Fruit fly (Drosophila melanogaster) whole organism, embryonic: ENCODE measurements around the gene CG8476.
A peak's percentile ranks its signal among the peaks of the same experiment; 100 is the strongest.

Experiments
- Adf1 ChIP-seq: fragments of 200-800 bp; sonication (Bioruptor generic); IDR thresholded peaks from 2 replicates; pipeline ENCODE4 v1.3.6; 2022; ENCODE audit warnings: missing biosample characterization, missing genetic modification characterization
- Atf6 ChIP-seq: fragments of 200-800 bp; sonication (Bioruptor generic); IDR thresholded peaks from 2 replicates; pipeline ENCODE4 v1.3.6; 2022; ENCODE audit warnings: missing biosample characterization, missing genetic modification characterization
- Bteb2 ChIP-seq: fragments of 200-800 bp; sonication (Bioruptor generic); optimal IDR thresholded peaks from 2 replicates; lab custom pipeline; 2016; ENCODE audit warnings: missing biosample characterization, missing genetic modification characterization
- CG10462 ChIP-seq: fragments of 200-800 bp; sonication (Bioruptor generic); optimal IDR thresholded peaks from 2 replicates; lab custom pipeline; 2016; ENCODE audit warnings: missing biosample characterization, missing genetic modification characterization
- CG11504 ChIP-seq: fragments of 200-800 bp; sonication (Bioruptor generic); optimal IDR thresholded peaks from 3 replicates; lab custom pipeline; 2019; ENCODE audit warnings: missing biosample characterization, mild to moderate bottlenecking, missing genetic modification characterization, moderate library complexity
- CG12769 ChIP-seq: fragments of 200-800 bp; sonication (Bioruptor generic); optimal IDR thresholded peaks from 2 replicates; lab custom pipeline; 2019; ENCODE audit warnings: missing biosample characterization, mild to moderate bottlenecking, missing genetic modification characterization, moderate library complexity
- CG13424 ChIP-seq: fragments of 200-800 bp; sonication (Bioruptor generic); optimal IDR thresholded peaks from 2 replicates; lab custom pipeline; 2019; ENCODE audit warnings: missing biosample characterization, mild to moderate bottlenecking, missing genetic modification characterization, moderate library complexity
- CG14965 ChIP-seq: fragments of 200-800 bp; sonication (Bioruptor generic); optimal IDR thresholded peaks from 2 replicates; lab custom pipeline; 2016; ENCODE audit warnings: missing biosample characterization, missing genetic modification characterization, borderline replicate concordance
- CG1602 ChIP-seq: fragments of 200-800 bp; sonication (Bioruptor generic); optimal IDR thresholded peaks from 3 replicates; lab custom pipeline; 2016; ENCODE audit warnings: missing biosample characterization, missing genetic modification characterization
- CG2199 ChIP-seq: fragments of 200-800 bp; sonication (Bioruptor generic); IDR thresholded peaks from 3 replicates; pipeline ENCODE4 v1.3.6; 2022; ENCODE audit warnings: missing biosample characterization, missing genetic modification characterization
- CG32532 ChIP-seq: fragments of 200-800 bp; sonication (Bioruptor generic); IDR thresholded peaks from 2 replicates; pipeline ENCODE4 v1.3.6; 2022; ENCODE audit warnings: missing biosample characterization, missing genetic modification characterization
- CG34224 ChIP-seq: fragments of 200-800 bp; sonication (Bioruptor generic); IDR thresholded peaks from 3 replicates; pipeline ENCODE4 v1.3.6; 2022; ENCODE audit warnings: missing biosample characterization, missing genetic modification characterization; ENCODE audit not compliant: partially characterized antibody
- CG34422 ChIP-seq: fragments of 200-800 bp; sonication (Bioruptor generic); IDR thresholded peaks from 3 replicates; pipeline ENCODE4 v1.3.6; 2022; ENCODE audit warnings: missing biosample characterization, missing genetic modification characterization
- CG6175 ChIP-seq: fragments of 200-800 bp; sonication (Bioruptor generic); IDR thresholded peaks from 3 replicates; pipeline ENCODE4 v1.3.6; 2022; ENCODE audit warnings: missing biosample characterization, missing genetic modification characterization
- CG6791 ChIP-seq: fragments of 200-800 bp; sonication (Bioruptor generic); IDR thresholded peaks from 3 replicates; pipeline ENCODE4 v1.3.6; 2022; ENCODE audit warnings: missing biosample characterization, missing genetic modification characterization; ENCODE audit not compliant: partially characterized antibody
- CG7745 ChIP-seq: fragments of 200-800 bp; sonication (Bioruptor generic); optimal IDR thresholded peaks from 2 replicates; lab custom pipeline; 2018; ENCODE audit warnings: missing biosample characterization, mild to moderate bottlenecking, missing genetic modification characterization, moderate library complexity
- CG7963 ChIP-seq: fragments of 200-800 bp; sonication (Bioruptor generic); IDR thresholded peaks from 3 replicates; pipeline ENCODE4 v1.3.6; 2022; ENCODE audit warnings: missing biosample characterization, missing genetic modification characterization; ENCODE audit not compliant: partially characterized antibody
- Deaf1 ChIP-seq: fragments of 200-800 bp; optimal IDR thresholded peaks from 3 replicates; lab custom pipeline; 2019; ENCODE audit warnings: missing biosample characterization, mild to moderate bottlenecking, missing genetic modification characterization, moderate library complexity
- Hr78 ChIP-seq, 2 experiments: fragments of 200-800 bp in 1 of 2; fragments of >200 bp in 1 of 2; sonication (Bioruptor generic) in 1 of 2; optimal IDR thresholded peaks; 2 replicates each; lab custom pipeline; 2017 to 2019; ENCODE audit warnings: missing biosample characterization in 2 of 2, missing genetic modification characterization in 2 of 2, mild to moderate bottlenecking in 1 of 2, moderate library complexity in 1 of 2
- Jarid2 ChIP-seq: fragments of 200-800 bp; sonication (Bioruptor generic); optimal IDR thresholded peaks from 3 replicates; lab custom pipeline; 2017; ENCODE audit warnings: mild to moderate bottlenecking, missing biosample characterization, missing genetic modification reagents, missing genetic modification characterization
- Med ChIP-seq: fragments of 200-800 bp; sonication (Bioruptor generic); peaks from one replicate; lab custom pipeline; 2016; ENCODE audit warnings: missing biosample characterization, missing genetic modification characterization, mild to moderate bottlenecking, inconsistent platforms, moderate library complexity
- Trl ChIP-seq, 3 experiments: fragments of >200 bp in 2 of 3; fragments of 200-800 bp in 1 of 3; sonication (Bioruptor generic) in 1 of 3; optimal IDR thresholded peaks; 2 replicates in 1 of 3; 3 replicates in 2 of 3; lab custom pipeline; 2016 to 2017; ENCODE audit warnings: missing biosample characterization in 1 of 3, missing genetic modification characterization in 1 of 3
- YL-1 ChIP-seq: fragments of 200-800 bp; sonication (Bioruptor generic); optimal IDR thresholded peaks from 3 replicates; lab custom pipeline; 2017; ENCODE audit warnings: missing biosample characterization, mild to moderate bottlenecking, missing genetic modification characterization
- chinmo ChIP-seq: fragments of 200-800 bp; sonication (Bioruptor generic); IDR thresholded peaks from 4 replicates; pipeline ENCODE4 v1.3.6; 2022; ENCODE audit warnings: missing biosample characterization, missing genetic modification characterization; ENCODE audit not compliant: partially characterized antibody
- chn ChIP-seq: fragments of 200-800 bp; sonication (Bioruptor generic); optimal IDR thresholded peaks from 2 replicates; lab custom pipeline; 2016; ENCODE audit warnings: missing biosample characterization, missing genetic modification characterization
- ems ChIP-seq: fragments of 200-800 bp; sonication (Bioruptor generic); optimal IDR thresholded peaks from 3 replicates; lab custom pipeline; 2016; ENCODE audit warnings: missing biosample characterization, missing genetic modification characterization
- esg ChIP-seq: fragments of 200-800 bp; sonication (Bioruptor generic); conservative IDR thresholded peaks from 2 replicates; pipeline ENCODE4 v1.3.6; 2022; ENCODE audit warnings: missing biosample characterization, missing genetic modification characterization
- fd64A ChIP-seq: fragments of 200-800 bp; sonication (Bioruptor generic); optimal IDR thresholded peaks from 3 replicates; lab custom pipeline; 2018; ENCODE audit warnings: missing biosample characterization, mild to moderate bottlenecking, missing genetic modification characterization
- hbn ChIP-seq: fragments of 200-800 bp; sonication (Bioruptor generic); IDR thresholded peaks from 2 replicates; pipeline ENCODE4 v1.3.6; 2022; ENCODE audit warnings: missing biosample characterization, missing genetic modification characterization; ENCODE audit not compliant: partially characterized antibody
- ken ChIP-seq: fragments of 200-800 bp; sonication (Bioruptor generic); IDR thresholded peaks from 3 replicates; pipeline ENCODE4 v1.3.6; 2022; ENCODE audit warnings: missing biosample characterization, missing genetic modification characterization
- nom ChIP-seq: fragments of 200-800 bp; sonication (Bioruptor generic); optimal IDR thresholded peaks from 2 replicates; lab custom pipeline; 2017; ENCODE audit warnings: missing biosample characterization, missing genetic modification characterization, mild to moderate bottlenecking, moderate library complexity, missing genetic modification reagents
- pum ChIP-seq: fragments of 200-800 bp; sonication (Bioruptor generic); optimal IDR thresholded peaks from 2 replicates; lab custom pipeline; 2016; ENCODE audit warnings: missing biosample characterization, missing genetic modification characterization
- rib ChIP-seq: fragments of 200-800 bp; sonication (Bioruptor generic); IDR thresholded peaks from 2 replicates; pipeline ENCODE4 v1.3.6; 2022; ENCODE audit warnings: missing biosample characterization, missing genetic modification characterization
- sd ChIP-seq: fragments of 200-800 bp; sonication (Bioruptor generic); optimal IDR thresholded peaks from 3 replicates; lab custom pipeline; 2018; ENCODE audit warnings: missing biosample characterization, mild to moderate bottlenecking, missing genetic modification characterization, moderate library complexity
- tx ChIP-seq: fragments of 200-800 bp; sonication (Bioruptor generic); optimal IDR thresholded peaks from 2 replicates; lab custom pipeline; 2016; ENCODE audit warnings: missing biosample characterization, missing genetic modification characterization
- vvl ChIP-seq: fragments of 200-800 bp; sonication (Bioruptor generic); IDR thresholded peaks from 2 replicates; pipeline ENCODE4 v1.3.6; 2022; ENCODE audit warnings: missing biosample characterization, missing genetic modification characterization

CG8476 gene

DNA sequence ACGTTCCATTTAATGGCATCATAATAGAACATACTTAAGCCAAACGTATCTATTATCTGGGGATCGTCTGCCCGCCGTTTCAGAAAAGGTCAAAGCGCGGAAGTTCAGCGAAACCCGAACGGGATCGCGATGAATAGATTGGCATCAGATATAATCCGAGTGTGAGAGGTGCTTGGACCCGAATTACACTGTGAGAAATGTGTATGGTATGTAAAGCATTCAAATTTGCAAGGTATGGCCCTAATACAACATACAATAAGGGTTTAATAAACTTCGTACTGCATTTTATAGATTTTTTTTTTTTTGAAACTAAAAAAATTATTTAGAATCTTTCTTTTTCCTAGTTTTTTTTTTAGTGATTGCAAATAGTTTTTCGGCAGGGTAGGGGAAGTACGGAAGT, 1.6 kb downstream of the CG8476 start (continued):
- no peak for TF ChIP-seq YL-1 (GFP tag; lab: Kevin White, UChicago)
- TF ChIP-seq Hr78 (GFP tag; optimal IDR thresholded peaks at IDR 0.05; lab: Kevin White, UChicago) = no peak
- TF ChIP-seq rib (GFP tag; lab: Robert Waterston, UW) = peak; percentile 28; the same call in 1 of the 2 replicates
- TF ChIP-seq CG13424 = no peak
- no peak for TF ChIP-seq fd64A (GFP tag; lab: Kevin White, UChicago)
- no peak for TF ChIP-seq esg
- peak; percentile 61 for TF ChIP-seq CG12769 (tag; lab: Kevin White, UChicago)
- no peak for TF ChIP-seq Atf6 (GFP tag; lab: Robert Waterston, UW)
- no peak for TF ChIP-seq CG7963 (GFP tag; lab: Robert Waterston, UW)
- TF ChIP-seq Bteb2 (GFP tag; lab: Kevin White, UChicago) = no peak
- TF ChIP-seq pum (GFP tag; lab: Kevin White, UChicago) = no peak
- TF ChIP-seq CG1602 = no peak

DNA sequence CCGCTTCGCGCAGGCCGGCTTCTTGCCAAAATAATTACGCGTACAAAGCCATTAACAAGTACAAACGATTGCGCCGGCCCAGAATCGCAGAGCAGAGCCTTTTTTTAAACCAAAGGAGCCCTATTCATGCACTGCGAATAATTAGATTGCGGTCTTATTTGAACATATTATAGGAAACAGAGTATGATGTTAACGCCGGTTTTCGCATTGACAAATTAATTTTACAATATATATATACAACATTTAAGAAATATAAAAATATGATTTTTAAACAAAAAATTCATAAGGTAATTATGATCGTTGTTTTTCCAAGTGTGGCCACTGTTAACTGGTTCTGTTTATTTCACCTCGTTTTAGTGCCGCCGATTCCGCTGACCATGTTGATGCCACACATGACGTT, 5.3 kb downstream of the CG8476 start:
- no peak for TF ChIP-seq CG7745 (tag; lab: Kevin White, UChicago)
- TF ChIP-seq chn = no peak
- peak; percentile 32 for TF ChIP-seq nom (GFP tag; lab: Kevin White, UChicago)
- no peak for TF ChIP-seq Bteb2 (GFP tag; lab: Kevin White, UChicago)
- TF ChIP-seq, all 482 proteins: peak for 1

DNA sequence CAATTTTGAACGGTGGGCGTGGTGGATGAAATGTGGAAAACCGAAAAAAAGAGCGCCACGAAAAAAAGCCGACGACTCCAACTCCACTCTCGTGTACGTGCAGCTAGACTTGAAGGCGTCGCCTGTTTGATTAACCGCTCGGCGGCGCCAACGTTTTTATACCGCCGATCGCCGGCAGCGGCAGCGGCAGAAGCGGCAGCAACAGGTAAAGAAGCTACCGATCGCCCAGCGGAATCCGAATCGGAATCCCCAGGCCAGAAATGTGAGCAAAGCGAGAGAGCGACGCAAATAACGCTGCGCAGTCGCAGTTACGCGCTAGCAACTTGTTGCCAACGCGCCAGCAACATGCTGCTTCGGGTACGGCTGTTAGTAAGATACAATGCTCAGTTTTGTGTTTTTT, 6.0 kb downstream of the CG8476 start, which contains the start of gene CG8483:
CG8483 (minus strand) TSS at position 119 of the 400 bp plus-strand sequence.
- 0 out of 3 replicates have a peak, but pooled peaks have one; percentile 25 for TF ChIP-seq CG34224 (GFP tag; lab: Robert Waterston, UW)
- 0 out of 2 replicates have a peak, but pooled peaks have one; percentile 7 for TF ChIP-seq CG32532 (GFP tag; lab: Robert Waterston, UW)
- TF ChIP-seq Adf1 = peak; percentile 81
- 0 out of 3 replicates have a peak, but pooled peaks have one; percentile 21 for TF ChIP-seq CG6791 (GFP tag; lab: Robert Waterston, UW)
- no peak for TF ChIP-seq CG10462
- peak; percentile 47; the same call in 1 of the 3 replicates for TF ChIP-seq CG6175 (GFP tag; lab: Robert Waterston, UW)
- peak; percentile 45 for TF ChIP-seq Jarid2 (GFP tag; lab: Kevin White, UChicago)
- peak; percentile 98 for TF ChIP-seq CG11504 (tag; lab: Kevin White, UChicago)
- peak; percentile 73 for TF ChIP-seq Med (GFP tag; lab: Kevin White, UChicago)
- TF ChIP-seq ems (GFP tag; lab: Kevin White, UChicago) = no peak
- TF ChIP-seq ken (GFP tag; lab: Robert Waterston, UW) = 0 out of 3 replicates have a peak, but pooled peaks have one; percentile 17
- TF ChIP-seq chinmo (GFP tag; lab: Robert Waterston, UW) = 0 out of 4 replicates have a peak, but pooled peaks have one; percentile 59
- peak; percentile 6 to 16 for TF ChIP-seq Trl (optimal IDR thresholded peaks at IDR 0.05; lab: Kevin White, UChicago)
- TF ChIP-seq Trl (GFP tag; optimal IDR thresholded peaks at IDR 0.05; lab: Kevin White, UChicago) = no peak
- no peak for TF ChIP-seq hbn
- TF ChIP-seq Deaf1 (tag; lab: Kevin White, UChicago) = peak; percentile 73
- TF ChIP-seq vvl (GFP tag; lab: Robert Waterston, UW) = peak; percentile 26; the same call in 1 of the 2 replicates
- TF ChIP-seq sd (tag; lab: Kevin White, UChicago) = peak; percentile 51
- 0 out of 3 replicates have a peak, but pooled peaks have one; percentile 49 for TF ChIP-seq CG2199
- no peak for TF ChIP-seq CG14965 (GFP tag; lab: Kevin White, UChicago)
- TF ChIP-seq tx (GFP tag; lab: Kevin White, UChicago) = no peak
- peak; percentile 28; the same call in 1 of the 3 replicates for TF ChIP-seq CG34422
- TF ChIP-seq, all 482 proteins: peak for 16
